Worm (Caenorhabditis elegans) whole organism, L1 larva: Measurements from ENCODE around the gene K05F1.13.

Experiments
- aly-2 ChIP-seq: fragments of 150-350 bp; optimal IDR thresholded peaks from 2 replicates; lab custom pipeline; 2014; ENCODE audit warnings: missing biosample characterization, missing genetic modification characterization
- fkh-10 ChIP-seq: sonication (generic microtip); optimal IDR thresholded peaks from 2 replicates; lab custom pipeline; 2017; ENCODE audit warnings: missing biosample characterization, missing genetic modification reagents, missing genetic modification characterization
- mep-1 ChIP-seq: fragments of 150-350 bp; optimal IDR thresholded peaks from 2 replicates; lab custom pipeline; 2014; ENCODE audit warnings: missing biosample characterization, missing genetic modification characterization
- nhr-12 ChIP-seq: sonication (generic microtip); optimal IDR thresholded peaks from 2 replicates; lab custom pipeline; 2017; ENCODE audit warnings: missing biosample characterization, missing genetic modification characterization
- nhr-19 ChIP-seq: fragments of 200-800 bp; sonication (Bioruptor generic); conservative IDR thresholded peaks from 2 replicates; pipeline ENCODE4 v1.3.6; 2022; ENCODE audit warnings: missing genetic modification characterization, missing compliant biosample characterization
- nhr-237 ChIP-seq: fragments of 150-350 bp; optimal IDR thresholded peaks from 2 replicates; lab custom pipeline; 2014; ENCODE audit warnings: missing biosample characterization, missing genetic modification characterization
- nhr-84 ChIP-seq: sonication (generic microtip); optimal IDR thresholded peaks from 2 replicates; lab custom pipeline; 2017; ENCODE audit warnings: missing biosample characterization, missing genetic modification characterization
- snpc-4 ChIP-seq: fragments of 150-350 bp; optimal IDR thresholded peaks from 2 replicates; lab custom pipeline; 2014; ENCODE audit warnings: missing biosample characterization, missing genetic modification characterization
- tbx-2 ChIP-seq: sonication (generic microtip); optimal IDR thresholded peaks from 2 replicates; lab custom pipeline; 2016; ENCODE audit warnings: missing genetic modification characterization, missing compliant biosample characterization
- unc-86 ChIP-seq: sonication (generic microtip); optimal IDR thresholded peaks from 2 replicates; lab custom pipeline; 2016; ENCODE audit warnings: missing genetic modification characterization, missing compliant biosample characterization
- ztf-11 ChIP-seq, 2 experiments: sonication (generic microtip); optimal IDR thresholded peaks; 2 replicates each; lab custom pipeline; 2016 to 2017; ENCODE audit warnings: missing genetic modification characterization in 2 of 2, missing biosample characterization in 1 of 2, missing compliant biosample characterization in 1 of 2

ce11 chrII:5748395-5748794 lies 40.5 kb upstream of the K05F1.13 start:
- TF ChIP-seq nhr-12 (tag; lab: Kevin White, UChicago), result no peak
- no peak for TF ChIP-seq nhr-237 (tag; lab: Kevin White, UChicago)
- TF ChIP-seq fkh-10 (GFP tag; lab: Kevin White, UChicago), result no peak
- no peak for TF ChIP-seq nhr-84 (tag; lab: Kevin White, UChicago)
- no peak for TF ChIP-seq tbx-2 (tag; lab: Kevin White, UChicago)
- TF ChIP-seq unc-86, result no peak
- no peak for TF ChIP-seq snpc-4 (tag; lab: Kevin White, UChicago)
- TF ChIP-seq mep-1, result no peak
- TF ChIP-seq nhr-19, result no peak
- TF ChIP-seq ztf-11 (tag; optimal IDR thresholded peaks at IDR 0.05; lab: Kevin White, UChicago), result no peak
- no peak for TF ChIP-seq aly-2 (tag; lab: Kevin White, UChicago)
